Worm (Caenorhabditis elegans) whole organism, late embryonic: ENCODE results near the gene ttr-43.

ENCODE experiments used
- nfya-1 ChIP-seq: sonication (generic microtip); optimal IDR thresholded peaks from 2 replicates; lab custom pipeline; 2017; ENCODE audit warnings: missing genetic modification characterization, mild to moderate bottlenecking, missing compliant biosample characterization, antibody characterized with exemption, moderate library complexity
- tbx-2 ChIP-seq: sonication (generic microtip); optimal IDR thresholded peaks from 2 replicates; lab custom pipeline; 2016; ENCODE audit warnings: missing genetic modification characterization, missing compliant biosample characterization

ce11 chrV:12583421-12583820 lies 7.1 kb downstream of the ttr-43 start:
- TF ChIP-seq tbx-2 (tag; lab: Kevin White, UChicago): no peak
- no peak for TF ChIP-seq nfya-1
